Worm (Caenorhabditis elegans): ENCODE results near the gene F43E2.6.

The F43E2.6 gene

DNA sequence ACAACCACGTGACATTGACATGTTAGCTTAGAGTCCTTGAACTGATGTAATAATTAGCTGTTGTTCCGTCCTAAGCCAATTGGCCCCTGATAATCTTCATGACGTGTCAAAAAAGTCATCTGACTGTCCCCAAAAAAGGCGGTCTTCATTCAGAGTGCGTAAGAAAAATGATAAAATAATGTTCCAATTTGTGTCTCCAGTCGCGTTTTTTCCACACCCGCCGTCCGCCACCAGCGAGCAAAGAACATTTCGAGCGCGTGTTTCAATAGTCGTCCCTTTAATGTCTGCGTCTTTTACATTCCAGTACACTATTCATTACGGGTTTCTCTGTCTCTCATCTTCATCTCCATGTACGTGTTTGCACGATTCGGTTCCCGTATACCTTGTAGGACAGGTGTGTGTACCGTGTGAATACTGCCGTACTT is 31.2 kb downstream of the F43E2.6 start (continued):
- TF ChIP-seq spr-3 (GFP tag; optimal IDR thresholded peaks at IDR 0.05) (no peak), lin-1 (GFP tag; IDR thresholded peaks at IDR 0.05) (peak; percentile 62; the same call in 1 of the 2 replicates), dpl-1 (GFP tag; optimal IDR thresholded peaks at IDR 0.05) (peak; percentile 27), ceh-28 (tag; optimal IDR thresholded peaks at IDR 0.05) (no peak), snpc-4 (tag; optimal IDR thresholded peaks at IDR 0.05) (no peak), F44E2.7 (GFP tag; IDR thresholded peaks at IDR 0.05) (no peak), zfp-3 (GFP tag; conservative IDR thresholded peaks at IDR 0.05) (no peak), daf-19 (GFP tag; conservative IDR thresholded peaks at IDR 0.05) (no peak), nhr-25 (tag; optimal IDR thresholded peaks at IDR 0.05; ENCODE audit: borderline replicate concordance, insufficient read depth) (peak; percentile 80), ceh-44 (GFP tag; IDR thresholded peaks at IDR 0.05) (no peak), set-16 (GFP tag; IDR thresholded peaks at IDR 0.05) (no peak), daf-16 (GFP tag; optimal IDR thresholded peaks at IDR 0.05) (no peak), daf-16 (tag; optimal IDR thresholded peaks at IDR 0.05) (peak; percentile 59), nhr-77 (tag; optimal IDR thresholded peaks at IDR 0.05) (peak; percentile 83), Y5F2A.4 (GFP tag; optimal IDR thresholded peaks at IDR 0.05) (no peak), dve-1 (tag; optimal IDR thresholded peaks at IDR 0.05; ENCODE audit: insufficient read depth) (peak; percentile 85), ceh-32 (tag; optimal IDR thresholded peaks at IDR 0.05; ENCODE audit: poor library complexity) (no peak), lin-39 (tag; optimal IDR thresholded peaks at IDR 0.05) (no peak), rbr-2 (tag; optimal IDR thresholded peaks at IDR 0.05) (peak; percentile 60), dmd-9 (GFP tag; IDR thresholded peaks at IDR 0.05) (no peak), nhr-41 (GFP tag; IDR thresholded peaks at IDR 0.05) (no peak), lim-7 (GFP tag; IDR thresholded peaks at IDR 0.05) (no peak), madf-5 (GFP tag; IDR thresholded peaks at IDR 0.05) (no peak), ama-1 (optimal IDR thresholded peaks at IDR 0.05) (peak; percentile 46), unc-39 (tag; optimal IDR thresholded peaks at IDR 0.05) (no peak), lir-3 (tag; optimal IDR thresholded peaks at IDR 0.05) (no peak), attf-4 (tag; optimal IDR thresholded peaks at IDR 0.05) (no peak), aha-1 (tag) (peak; percentile 97), hmg-1.1 (GFP tag; IDR thresholded peaks at IDR 0.05) (peak; percentile 61), mdl-1 (tag; optimal IDR thresholded peaks at IDR 0.05) (peak; percentile 89 to 95), egl-43 (GFP tag; IDR thresholded peaks at IDR 0.05) (no peak), F37D6.2 (tag; optimal IDR thresholded peaks at IDR 0.05) (no peak), nhr-237 (tag; optimal IDR thresholded peaks at IDR 0.05) (no peak), F10B5.3 (tag; optimal IDR thresholded peaks at IDR 0.05) (no peak), zfp-2 (tag; optimal IDR thresholded peaks at IDR 0.05) (peak; percentile 39), unc-62 (GFP tag; optimal IDR thresholded peaks at IDR 0.05 in 1 of 2) (peak in 1 of 2 experiments; percentile 93), unc-62 (tag; optimal IDR thresholded peaks at IDR 0.05) (no peak), T20F7.1 (GFP tag; optimal IDR thresholded peaks at IDR 0.05) (peak; percentile 77), nhr-10 (tag; optimal IDR thresholded peaks at IDR 0.05) (peak; percentile 32), madf-9 (GFP tag; conservative IDR thresholded peaks at IDR 0.05) (peak; percentile 49; the same call in 1 of the 2 replicates), mdt-29 (GFP tag; IDR thresholded peaks at IDR 0.05) (no peak), nhr-42 (GFP tag; IDR thresholded peaks at IDR 0.05) (0 out of 2 replicates have a peak, but pooled peaks have one; percentile 36), F49E8.2 (tag; optimal IDR thresholded peaks at IDR 0.05; ENCODE audit: borderline replicate concordance) (no peak), pha-4 (GFP tag; IDR thresholded peaks at IDR 0.05) (no peak), pha-4 (tag; optimal IDR thresholded peaks at IDR 0.05) (peak; percentile 17), duxl-1 (tag; optimal IDR thresholded peaks at IDR 0.05; ENCODE audit: poor library complexity) (peak; percentile 22), ztf-7 (tag; optimal IDR thresholded peaks at IDR 0.05) (peak; percentile 36), cey-2 (tag; optimal IDR thresholded peaks at IDR 0.05; ENCODE audit: borderline replicate concordance, insufficient read depth) (peak; percentile 96), ztf-11 (tag; optimal IDR thresholded peaks at IDR 0.05) (no peak), hlh-11 (tag; optimal IDR thresholded peaks at IDR 0.05) (peak; percentile 97), sdz-12 (GFP tag; optimal IDR thresholded peaks at IDR 0.05) (no peak), skn-1 (tag; optimal IDR thresholded peaks at IDR 0.05) (no peak)
